Worm (Caenorhabditis elegans) whole organism, mixed stage, embryonic: ENCODE measurements around the gene C26B9.7.

Source experiments
- M03D4.4 ChIP-seq: sonication (generic microtip); optimal IDR thresholded peaks from 2 replicates; lab custom pipeline; 2017; ENCODE audit warnings: mild to moderate bottlenecking, missing genetic modification characterization, missing compliant biosample characterization
- ces-1 ChIP-seq: fragments of 150-350 bp; optimal IDR thresholded peaks from 2 replicates; lab custom pipeline; 2014; ENCODE audit warnings: missing biosample characterization, missing genetic modification reagents, missing genetic modification characterization
- cnd-1 ChIP-seq: fragments of 200-800 bp; sonication (Bioruptor generic); optimal IDR thresholded peaks from 2 replicates; lab custom pipeline; 2018; ENCODE audit warnings: mild to moderate bottlenecking, missing genetic modification characterization, missing compliant biosample characterization
- drap-1 ChIP-seq: fragments of 200-800 bp; sonication (Bioruptor generic); optimal IDR thresholded peaks from 3 replicates; lab custom pipeline; 2018; ENCODE audit warnings: mild to moderate bottlenecking, missing genetic modification characterization, missing compliant biosample characterization
- elt-1 ChIP-seq: sonication (generic microtip); optimal IDR thresholded peaks from 2 replicates; lab custom pipeline; 2017; ENCODE audit warnings: missing genetic modification characterization, mild to moderate bottlenecking, missing compliant biosample characterization, antibody characterized with exemption, moderate library complexity, borderline replicate concordance; ENCODE audit not compliant: insufficient read depth
- elt-3 ChIP-seq: fragments of 150-350 bp; optimal IDR thresholded peaks from 2 replicates; lab custom pipeline; 2014; ENCODE audit warnings: missing biosample characterization, missing genetic modification characterization
- lin-13 ChIP-seq: fragments of 150-350 bp; optimal IDR thresholded peaks from 2 replicates; lab custom pipeline; 2014; ENCODE audit warnings: missing biosample characterization, missing genetic modification characterization
- lin-32 ChIP-seq: fragments of 200-800 bp; sonication (Bioruptor generic); optimal IDR thresholded peaks from 2 replicates; lab custom pipeline; 2018; ENCODE audit warnings: mild to moderate bottlenecking, missing genetic modification characterization, missing compliant biosample characterization
- nhr-2 ChIP-seq: fragments of 150-350 bp; optimal IDR thresholded peaks from 2 replicates; lab custom pipeline; 2014; ENCODE audit warnings: missing biosample characterization, missing genetic modification characterization
- pha-4 ChIP-seq: fragments of 150-350 bp; optimal IDR thresholded peaks from 2 replicates; lab custom pipeline; 2018; ENCODE audit warnings: missing biosample characterization, missing genetic modification reagents, missing genetic modification characterization
- snpc-4 ChIP-seq: fragments of 150-350 bp; optimal IDR thresholded peaks from 2 replicates; lab custom pipeline; 2014; ENCODE audit warnings: missing biosample characterization, missing genetic modification characterization
- unc-62 ChIP-seq: fragments of 150-350 bp; optimal IDR thresholded peaks from 2 replicates; lab custom pipeline; 2014; ENCODE audit warnings: missing biosample characterization, missing genetic modification reagents, missing genetic modification characterization

DNA sequence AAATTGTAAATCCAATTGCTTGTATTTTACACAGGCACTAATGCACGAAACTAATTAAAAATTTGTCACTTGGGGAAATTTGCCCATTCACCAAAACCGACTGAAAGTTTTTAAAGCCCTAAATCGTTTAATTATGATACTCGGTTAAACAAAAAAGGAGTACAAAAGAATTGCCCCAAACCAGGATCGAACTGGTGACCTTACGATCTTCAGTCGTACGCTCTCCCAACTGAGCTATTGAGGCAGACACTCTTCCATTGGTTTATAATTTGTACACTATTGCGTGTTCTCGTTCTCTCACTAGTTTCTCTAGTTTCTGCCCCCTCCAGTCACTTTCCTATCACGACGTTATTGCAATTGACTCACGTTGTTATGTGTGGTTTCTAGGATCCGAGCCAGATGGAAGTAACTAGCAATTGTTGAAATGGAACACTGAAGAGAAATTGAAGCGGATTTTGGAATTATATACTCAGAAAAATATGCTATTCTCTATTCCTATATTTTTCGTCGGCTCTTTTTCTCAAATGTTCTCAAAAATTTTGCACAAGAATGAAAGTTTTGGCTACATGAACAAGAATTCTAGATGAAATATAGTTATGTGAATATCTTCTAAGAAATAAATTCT is 22.8 kb upstream of the C26B9.7 start:
- TF ChIP-seq elt-1 (no peak), ces-1 (GFP tag; lab: Kevin White, UChicago) (no peak), nhr-2 (tag; lab: Kevin White, UChicago) (no peak), cnd-1 (peak; percentile 76), M03D4.4 (tag; lab: Kevin White, UChicago) (peak; percentile 79), lin-32 (GFP tag; lab: Kevin White, UChicago) (peak; percentile 72), drap-1 (GFP tag; lab: Kevin White, UChicago) (peak; percentile 85), elt-3 (tag; lab: Kevin White, UChicago) (no peak), unc-62 (GFP tag; lab: Kevin White, UChicago) (peak; percentile 30), lin-13 (tag; lab: Kevin White, UChicago) (no peak), pha-4 (peak; percentile 15), snpc-4 (tag; lab: Kevin White, UChicago) (no peak)
